Worm (Caenorhabditis elegans): ENCODE measurements around the gene F58H1.8.

Gene F58H1.8

ce11 chrV:11947414-11947954 is 12.5 kb downstream of the F58H1.8 start:
- TF ChIP-seq C34B4.2 (tag; optimal IDR thresholded peaks at IDR 0.05) (no peak), mdl-1 (tag; optimal IDR thresholded peaks at IDR 0.05) (no peak), nhr-28 (tag; optimal IDR thresholded peaks at IDR 0.05) (no peak), elt-2 (tag; optimal IDR thresholded peaks at IDR 0.05) (no peak), fkh-10 (GFP tag; optimal IDR thresholded peaks at IDR 0.05) (no peak), fos-1 (tag; optimal IDR thresholded peaks at IDR 0.05) (no peak), vab-15 (tag; optimal IDR thresholded peaks at IDR 0.05) (no peak), nhr-77 (tag; optimal IDR thresholded peaks at IDR 0.05) (no peak), snpc-4 (tag; optimal IDR thresholded peaks at IDR 0.05) (no peak), tbx-2 (tag; optimal IDR thresholded peaks at IDR 0.05) (no peak), nhr-237 (tag; optimal IDR thresholded peaks at IDR 0.05) (no peak)

DNA sequence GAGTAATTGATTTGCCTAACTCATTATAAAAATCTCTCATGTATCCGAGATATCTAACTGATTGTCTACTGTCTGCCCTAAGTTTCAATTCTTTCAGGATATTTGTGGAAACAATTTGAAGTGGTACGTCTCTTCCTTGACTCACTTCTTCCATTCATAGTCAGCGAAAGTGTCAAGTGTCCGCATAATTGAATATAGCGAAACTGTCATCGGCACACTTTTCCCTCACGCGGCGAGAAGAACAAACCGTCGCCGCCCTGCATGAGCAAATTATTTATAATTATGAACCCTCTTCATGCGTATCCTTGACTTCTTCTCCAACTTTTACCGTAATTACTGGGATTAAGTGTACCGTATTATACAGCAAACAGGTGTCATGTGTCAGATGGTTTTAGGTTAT is 13.6 kb downstream of the F58H1.8 start:
- no peak for TF ChIP-seq snu-23 (GFP tag; optimal IDR thresholded peaks at IDR 0.05)
- no peak for TF ChIP-seq skn-1 (tag; optimal IDR thresholded peaks at IDR 0.05)
- no peak for TF ChIP-seq ceh-63 (GFP tag; optimal IDR thresholded peaks at IDR 0.05)
- TF ChIP-seq hpl-2 (GFP tag; optimal IDR thresholded peaks at IDR 0.05): no peak
- TF ChIP-seq elt-3 (tag; optimal IDR thresholded peaks at IDR 0.05): no peak
- no peak for TF ChIP-seq egl-27 (tag; optimal IDR thresholded peaks at IDR 0.05)
- no peak for TF ChIP-seq nhr-84 (tag; optimal IDR thresholded peaks at IDR 0.05)
- no peak for TF ChIP-seq mep-1 (tag; optimal IDR thresholded peaks at IDR 0.05)
- peak; percentile 54 for TF ChIP-seq blmp-1 (tag; optimal IDR thresholded peaks at IDR 0.05)
- TF ChIP-seq ama-1 (optimal IDR thresholded peaks at IDR 0.05): no peak
- TF ChIP-seq nhr-85 (tag): peak; percentile 59

DNA sequence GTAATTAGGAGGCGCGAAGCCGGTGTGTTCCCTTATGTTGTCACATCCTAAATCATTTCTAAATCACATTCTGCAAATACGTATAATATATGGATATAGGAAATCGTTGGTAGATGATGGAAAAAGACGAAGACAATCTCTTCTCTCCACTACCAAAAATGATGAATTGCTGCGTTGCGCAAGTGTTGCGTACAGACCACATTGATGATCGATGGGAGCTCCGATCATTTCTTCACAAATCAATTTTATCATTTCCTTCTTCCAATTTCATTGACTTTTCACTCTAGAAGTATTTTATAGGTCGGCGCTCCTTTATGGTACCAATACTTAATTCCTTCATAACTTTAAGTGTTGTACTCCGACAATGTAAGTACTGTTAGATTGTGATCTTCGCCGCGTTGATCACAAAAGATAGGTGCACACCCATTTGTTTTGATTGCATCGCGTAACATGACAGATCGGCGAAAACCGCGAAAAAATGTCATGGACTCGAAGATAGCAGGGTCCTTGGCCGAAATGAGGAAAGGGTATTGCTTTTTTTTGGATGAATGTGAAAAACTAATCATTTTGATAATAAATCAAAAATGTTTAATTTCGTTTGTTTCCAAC is 14.7 kb downstream of the F58H1.8 start:
- TF ChIP-seq nhr-237 (tag; optimal IDR thresholded peaks at IDR 0.05) (no peak), blmp-1 (tag; optimal IDR thresholded peaks at IDR 0.05) (peak; percentile 41), nhr-85 (tag) (peak; percentile 39)

ce11 chrV:11951227-11951626 is 16.3 kb downstream of the F58H1.8 start:
- no peak for TF ChIP-seq nhr-12 (tag; optimal IDR thresholded peaks at IDR 0.05)
- TF ChIP-seq ces-1 (GFP tag; optimal IDR thresholded peaks at IDR 0.05): no peak
- no peak for TF ChIP-seq lin-13 (GFP tag; optimal IDR thresholded peaks at IDR 0.05)
- TF ChIP-seq lin-39 (tag; optimal IDR thresholded peaks at IDR 0.05): no peak
- no peak for TF ChIP-seq C16A3.4 (tag; optimal IDR thresholded peaks at IDR 0.05)
- no peak for TF ChIP-seq C04F5.9 (tag; optimal IDR thresholded peaks at IDR 0.05)

- TF ChIP-seq nhr-85 (tag) (peak; percentile 25), sox-4 (tag; optimal IDR thresholded peaks at IDR 0.05) (no peak)
Observed at ce11 chrV:11952854-11953447, 18.0 kb downstream of the F58H1.8 start.

DNA sequence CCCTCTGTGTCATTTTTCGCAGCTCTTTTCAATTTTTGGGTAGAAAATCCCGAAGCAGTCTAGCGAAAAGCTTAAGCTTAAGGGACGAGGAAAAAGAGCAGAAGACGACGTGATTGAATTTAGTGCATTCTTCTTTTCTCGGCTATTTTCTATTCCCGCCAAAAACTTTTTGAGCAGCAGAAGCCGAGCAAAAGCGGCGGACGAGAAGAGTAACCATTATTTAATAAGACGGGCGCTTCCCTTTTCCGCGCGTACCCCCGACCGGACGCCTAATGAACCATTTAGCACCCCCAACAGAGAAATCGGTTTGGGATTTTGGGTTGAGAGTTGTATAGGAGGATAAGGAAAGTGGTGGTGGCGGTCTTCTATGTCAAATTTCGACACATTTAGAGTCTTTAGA is 18.7 kb downstream of the F58H1.8 start:
- TF ChIP-seq ets-5 (GFP tag; IDR thresholded peaks at IDR 0.05) (no peak), ces-1 (GFP tag; optimal IDR thresholded peaks at IDR 0.05) (peak; percentile 77), lin-14 (GFP tag; optimal IDR thresholded peaks at IDR 0.05) (peak; percentile 79), fkh-10 (GFP tag; optimal IDR thresholded peaks at IDR 0.05) (peak; percentile 58), C04F5.9 (tag; optimal IDR thresholded peaks at IDR 0.05) (no peak)

DNA sequence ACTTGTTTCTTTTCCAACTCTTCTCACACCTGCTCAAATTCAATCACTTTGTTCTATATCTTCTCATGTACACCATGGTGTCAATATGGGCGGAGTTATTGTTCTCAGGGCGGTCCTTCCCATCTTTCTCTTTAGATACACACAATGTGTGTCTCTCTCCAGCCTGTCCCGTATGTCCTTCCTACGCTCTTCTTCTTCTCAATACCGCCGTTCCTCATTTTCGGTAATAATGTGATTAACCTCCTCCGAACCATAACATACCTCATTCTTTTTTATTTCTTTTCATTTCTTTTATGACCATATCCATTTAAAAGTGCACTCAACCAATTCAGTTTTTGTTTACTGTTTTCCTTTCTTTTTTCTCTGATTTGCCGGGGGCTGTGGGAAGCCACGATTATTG is 20.7 kb downstream of the F58H1.8 start:
- TF ChIP-seq snu-23 (GFP tag; optimal IDR thresholded peaks at IDR 0.05): no peak
- no peak for TF ChIP-seq lin-39 (tag; optimal IDR thresholded peaks at IDR 0.05)
- no peak for TF ChIP-seq nhr-85 (tag)
- TF ChIP-seq nhr-84 (tag; optimal IDR thresholded peaks at IDR 0.05): no peak
